Worm (Caenorhabditis elegans) whole organism, L1 larva: ENCODE measurements around the gene R07H5.16.
"Not testable (repeated sequence)": the region's sequence is repeated elsewhere in the genome, so short reads cannot be mapped to it uniquely, and the experiment has no call there.

Experiments
- F16B12.6 ChIP-seq: fragments of 150-350 bp; optimal IDR thresholded peaks from 2 replicates; lab custom pipeline; 2014; ENCODE audit warnings: missing biosample characterization, missing genetic modification characterization
- aly-2 ChIP-seq: fragments of 150-350 bp; optimal IDR thresholded peaks from 2 replicates; lab custom pipeline; 2014; ENCODE audit warnings: missing biosample characterization, missing genetic modification characterization
- blmp-1 ChIP-seq: fragments of 150-350 bp; optimal IDR thresholded peaks from 2 replicates; lab custom pipeline; 2014; ENCODE audit warnings: missing biosample characterization, missing genetic modification characterization
- ceh-88 ChIP-seq: fragments of 200-800 bp; sonication (Bioruptor generic); IDR thresholded peaks from 2 replicates; pipeline ENCODE4 v1.3.6; 2022; ENCODE audit warnings: missing genetic modification characterization, missing compliant biosample characterization
- ces-1 ChIP-seq: fragments of 150-350 bp; optimal IDR thresholded peaks from 2 replicates; lab custom pipeline; 2014; ENCODE audit warnings: missing biosample characterization, missing genetic modification reagents, missing genetic modification characterization
- dpl-1 ChIP-seq, 3 experiments: fragments of 150-350 bp in 2 of 3; sonication (generic microtip) in 1 of 3; optimal IDR thresholded peaks; 2 replicates each; lab custom pipeline; 2014 to 2017; ENCODE audit warnings: missing biosample characterization in 3 of 3, missing genetic modification characterization in 3 of 3, missing genetic modification reagents in 3 of 3
- efl-1 ChIP-seq, 4 experiments: fragments of 150-350 bp; optimal IDR thresholded peaks in 3 of 4; peaks in 1 of 4; 1 replicate in 1 of 4; 2 replicates in 3 of 4; lab custom pipeline; 2014; ENCODE audit warnings: missing biosample characterization in 2 of 4, missing genetic modification characterization in 2 of 4, missing genetic modification reagents in 2 of 4
- elt-2 ChIP-seq: sonication (generic microtip); optimal IDR thresholded peaks from 2 replicates; lab custom pipeline; 2016; ENCODE audit warnings: missing genetic modification characterization, mild to moderate bottlenecking, inconsistent platforms, missing compliant biosample characterization, missing genetic modification reagents
- elt-3 ChIP-seq, 6 experiments: fragments of 150-350 bp in 1 of 6; sonication (generic microtip); optimal IDR thresholded peaks; 2 replicates each; lab custom pipeline; 2017 to 2018; ENCODE audit warnings: missing biosample characterization in 6 of 6, missing genetic modification characterization in 6 of 6, inconsistent platforms in 1 of 6
- fkh-10 ChIP-seq: sonication (generic microtip); optimal IDR thresholded peaks from 2 replicates; lab custom pipeline; 2017; ENCODE audit warnings: missing biosample characterization, missing genetic modification reagents, missing genetic modification characterization
- fkh-4 ChIP-seq: sonication (generic microtip); optimal IDR thresholded peaks from 2 replicates; lab custom pipeline; 2016; ENCODE audit warnings: missing compliant biosample characterization, missing genetic modification characterization, borderline replicate concordance
- fkh-8 ChIP-seq: sonication (generic microtip); optimal IDR thresholded peaks from 2 replicates; lab custom pipeline; 2016; ENCODE audit warnings: mild to moderate bottlenecking, missing genetic modification characterization, missing compliant biosample characterization
- grh-1 ChIP-seq: fragments of 200-800 bp; sonication (Bioruptor generic); IDR thresholded peaks from 2 replicates; pipeline ENCODE4 v1.3.6; 2022; ENCODE audit warnings: missing genetic modification reagents, missing genetic modification characterization, missing compliant biosample characterization
- hlh-17 ChIP-seq: fragments of 200-800 bp; sonication (Bioruptor generic); optimal IDR thresholded peaks from 2 replicates; lab custom pipeline; 2018; ENCODE audit warnings: missing genetic modification characterization, mild to moderate bottlenecking, missing compliant biosample characterization, moderate library complexity, borderline replicate concordance
- hlh-4 ChIP-seq: sonication (generic microtip); optimal IDR thresholded peaks from 2 replicates; lab custom pipeline; 2016; ENCODE audit warnings: mild to moderate bottlenecking, missing genetic modification characterization, missing compliant biosample characterization
- lin-13 ChIP-seq: fragments of 150-350 bp; optimal IDR thresholded peaks from 2 replicates; lab custom pipeline; 2014; ENCODE audit warnings: missing biosample characterization, missing genetic modification reagents, missing genetic modification characterization
- lin-14 ChIP-seq: fragments of 200-800 bp; sonication (Bioruptor generic); optimal IDR thresholded peaks from 2 replicates; lab custom pipeline; 2018; ENCODE audit warnings: mild to moderate bottlenecking, missing genetic modification characterization, moderate library complexity, missing compliant biosample characterization
- lin-35 ChIP-seq, 2 experiments: fragments of 150-350 bp; optimal IDR thresholded peaks; 2 replicates each; lab custom pipeline; 2014; ENCODE audit warnings: missing biosample characterization in 2 of 2, missing genetic modification characterization in 2 of 2, missing genetic modification reagents in 2 of 2
- mef-2 ChIP-seq: fragments of 150-350 bp; optimal IDR thresholded peaks from 2 replicates; lab custom pipeline; 2014; ENCODE audit warnings: missing biosample characterization, missing genetic modification characterization
- mep-1 ChIP-seq: fragments of 150-350 bp; optimal IDR thresholded peaks from 2 replicates; lab custom pipeline; 2014; ENCODE audit warnings: missing biosample characterization, missing genetic modification characterization
- nhr-11 ChIP-seq: fragments of 150-350 bp; optimal IDR thresholded peaks from 2 replicates; lab custom pipeline; 2014; ENCODE audit warnings: missing biosample characterization, missing genetic modification characterization
- nhr-19 ChIP-seq: fragments of 200-800 bp; sonication (Bioruptor generic); conservative IDR thresholded peaks from 2 replicates; pipeline ENCODE4 v1.3.6; 2022; ENCODE audit warnings: missing genetic modification characterization, missing compliant biosample characterization
- nhr-47 ChIP-seq: sonication (generic microtip); optimal IDR thresholded peaks from 2 replicates; lab custom pipeline; 2016; ENCODE audit warnings: mild to moderate bottlenecking, missing genetic modification characterization, moderate library complexity, missing compliant biosample characterization
- pqm-1 ChIP-seq: sonication (generic microtip); optimal IDR thresholded peaks from 3 replicates; lab custom pipeline; 2017; ENCODE audit warnings: missing biosample characterization, missing genetic modification characterization
- rnt-1 ChIP-seq: sonication (generic microtip); optimal IDR thresholded peaks from 2 replicates; lab custom pipeline; 2016; ENCODE audit warnings: mild to moderate bottlenecking, missing genetic modification characterization, moderate library complexity, missing compliant biosample characterization
- sptf-1 ChIP-seq: fragments of 150-350 bp; optimal IDR thresholded peaks from 2 replicates; lab custom pipeline; 2014; ENCODE audit warnings: missing biosample characterization, missing genetic modification characterization
- sup-37 ChIP-seq: fragments of 200-800 bp; sonication (Bioruptor generic); optimal IDR thresholded peaks from 2 replicates; lab custom pipeline; 2018; ENCODE audit warnings: mild to moderate bottlenecking, missing genetic modification characterization, missing compliant biosample characterization
- swsn-7 ChIP-seq: sonication (generic microtip); optimal IDR thresholded peaks from 2 replicates; lab custom pipeline; 2016; ENCODE audit warnings: missing genetic modification characterization, missing compliant biosample characterization
- xbp-1 ChIP-seq: sonication (generic microtip); optimal IDR thresholded peaks from 2 replicates; lab custom pipeline; 2016; ENCODE audit warnings: missing genetic modification characterization, missing compliant biosample characterization
- zip-4 ChIP-seq: fragments of 200-800 bp; sonication (Bioruptor generic); optimal IDR thresholded peaks from 2 replicates; lab custom pipeline; 2018; ENCODE audit warnings: mild to moderate bottlenecking, missing genetic modification characterization, moderate library complexity, missing compliant biosample characterization
- ztf-11 ChIP-seq, 2 experiments: sonication (generic microtip); optimal IDR thresholded peaks; 2 replicates each; lab custom pipeline; 2016 to 2017; ENCODE audit warnings: missing genetic modification characterization in 2 of 2, missing biosample characterization in 1 of 2, missing compliant biosample characterization in 1 of 2

The R07H5.16 gene

DNA sequence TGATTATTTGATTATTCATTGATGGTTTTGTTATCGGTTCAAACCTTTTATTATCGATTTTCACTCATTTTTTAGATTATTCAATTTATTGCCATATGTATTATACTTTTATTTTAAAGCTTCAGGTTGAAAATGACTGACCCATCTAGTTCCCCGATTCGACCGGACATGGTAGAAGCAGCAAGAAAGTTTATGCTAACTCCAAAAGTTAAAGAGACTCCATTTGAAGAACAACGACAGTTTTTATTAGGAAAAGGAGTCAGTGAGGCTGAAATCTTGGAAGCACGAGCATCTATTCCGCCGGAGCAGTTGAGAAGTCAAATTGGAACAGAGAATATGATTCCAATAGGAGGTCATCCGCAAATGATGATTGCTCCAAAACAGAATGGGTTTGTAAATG lies 16.1 kb upstream of the R07H5.16 start, which contains the start of gene prx-14:
Gene prx-14 (plus strand): TSS at position 120 of the 400 bp plus-strand sequence.
- TF ChIP-seq elt-2 (tag; lab: Kevin White, UChicago) (peak; percentile 49), efl-1 (optimal IDR thresholded peaks at IDR 0.05; lab: Kevin White, UChicago) (no peak), efl-1 (GFP tag; optimal IDR thresholded peaks at IDR 0.05 in 1 of 2; lab: Kevin White, UChicago) (peak in 1 of 2 experiments; percentile 14), pqm-1 (tag; lab: Kevin White, UChicago) (no peak)

DNA sequence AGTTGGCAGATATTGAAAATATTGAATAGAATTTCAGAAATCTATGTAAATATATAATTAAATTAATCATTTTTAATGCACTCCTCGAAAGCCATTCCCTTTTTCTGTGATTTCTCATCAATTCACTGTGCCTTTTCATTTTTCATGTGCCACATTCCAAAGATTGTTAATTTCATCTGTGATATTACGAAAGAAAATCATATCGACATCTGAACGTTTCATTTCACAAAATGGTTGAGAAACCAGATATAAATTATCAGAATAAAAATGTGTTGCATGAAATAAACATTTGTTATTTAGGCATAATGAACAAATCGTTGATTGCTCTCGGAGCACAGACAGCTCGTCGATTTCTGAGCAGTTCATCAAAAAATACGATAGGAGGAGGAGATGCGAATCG lies 15.1 kb upstream of the R07H5.16 start, which contains the start of gene nuaf-3:
Gene nuaf-3 (plus strand): TSS at position 301 of the 400 bp plus-strand sequence.
- no peak for TF ChIP-seq hlh-4 (tag; lab: Kevin White, UChicago)
- no peak for TF ChIP-seq pqm-1 (tag; lab: Kevin White, UChicago)
- TF ChIP-seq elt-3 (tag; optimal IDR thresholded peaks at IDR 0.05; lab: Kevin White, UChicago): no peak
- no peak for TF ChIP-seq F16B12.6
- TF ChIP-seq sptf-1 (tag; lab: Kevin White, UChicago): no peak
- TF ChIP-seq zip-4 (GFP tag; lab: Kevin White, UChicago): no peak
- no peak for TF ChIP-seq nhr-47 (tag; lab: Kevin White, UChicago)
- no peak for TF ChIP-seq swsn-7
- no peak for TF ChIP-seq ceh-88 (GFP tag; lab: Robert Waterston, UW)
- no peak for TF ChIP-seq ces-1 (GFP tag; lab: Kevin White, UChicago)
- TF ChIP-seq aly-2 (tag; lab: Kevin White, UChicago): no peak
- TF ChIP-seq dpl-1 (GFP tag; optimal IDR thresholded peaks at IDR 0.05; lab: Kevin White, UChicago): no peak
- TF ChIP-seq fkh-10 (GFP tag; lab: Kevin White, UChicago): no peak
- TF ChIP-seq lin-14: no peak
- no peak for TF ChIP-seq hlh-17 (GFP tag; lab: Kevin White, UChicago)
- no peak for TF ChIP-seq lin-35 (GFP tag; optimal IDR thresholded peaks at IDR 0.05; lab: Kevin White, UChicago)

DNA sequence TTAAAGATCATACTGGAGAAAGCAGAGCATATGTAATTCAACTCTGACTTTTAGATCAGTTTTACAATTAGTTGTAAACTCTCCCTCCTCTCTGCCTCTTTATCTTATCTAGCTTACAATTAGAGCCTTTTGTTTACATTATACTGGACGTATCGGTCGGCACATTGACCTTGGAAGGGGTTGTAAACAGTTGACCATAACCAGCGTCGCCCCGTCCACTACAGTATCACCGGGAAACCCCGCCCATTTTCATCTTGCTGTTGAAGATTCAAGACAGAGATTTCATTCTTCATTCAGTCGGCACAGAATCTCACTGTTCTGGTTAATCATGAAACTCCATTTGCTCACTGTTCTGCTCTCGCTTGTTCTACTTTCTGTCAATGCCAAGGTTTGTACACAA lies 12.4 kb upstream of the R07H5.16 start, which contains the start of gene sdz-27:
Gene sdz-27 (plus strand): TSS at position 301 of the 400 bp plus-strand sequence.
- TF ChIP-seq grh-1 (GFP tag; lab: Robert Waterston, UW) (no peak), nhr-47 (tag; lab: Kevin White, UChicago) (no peak)

DNA sequence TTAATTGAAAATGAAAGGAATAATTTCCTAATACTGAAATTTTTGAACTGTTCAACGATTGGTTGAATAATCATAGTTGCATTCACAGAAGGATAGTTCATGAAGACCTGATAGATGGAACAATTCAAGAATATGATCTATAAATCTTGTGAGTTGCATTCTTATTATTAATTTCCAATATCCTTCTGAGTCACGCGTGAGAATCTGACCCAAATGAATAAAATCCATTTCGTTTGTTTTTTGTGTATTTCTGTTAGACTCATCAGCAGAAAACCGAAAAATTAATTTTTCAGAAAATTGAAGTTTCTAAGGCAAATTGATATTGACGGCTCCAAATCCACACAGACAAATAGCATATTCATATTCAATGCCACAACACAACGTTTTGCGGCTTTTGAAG lies 9.7 kb upstream of the R07H5.16 start, which contains the start of gene fbxb-79:
Gene fbxb-79 (minus strand): TSS at position 101 of the 400 bp plus-strand sequence.
- no peak for TF ChIP-seq nhr-11 (tag; lab: Kevin White, UChicago)
- no peak for TF ChIP-seq nhr-19 (GFP tag; lab: Robert Waterston, UW)
- TF ChIP-seq sptf-1 (tag; lab: Kevin White, UChicago): no peak
- no peak for TF ChIP-seq xbp-1
- TF ChIP-seq fkh-4: no peak
- TF ChIP-seq blmp-1: no peak
- TF ChIP-seq F16B12.6: no peak
- TF ChIP-seq hlh-17 (GFP tag; lab: Kevin White, UChicago): no peak
- TF ChIP-seq fkh-8 (tag; lab: Kevin White, UChicago): no peak
- TF ChIP-seq lin-13: no peak
- TF ChIP-seq mef-2 (tag; lab: Kevin White, UChicago): no peak
- no peak for TF ChIP-seq ztf-11 (tag; optimal IDR thresholded peaks at IDR 0.05; lab: Kevin White, UChicago)
- no peak for TF ChIP-seq mep-1 (tag; lab: Kevin White, UChicago)
- TF ChIP-seq rnt-1 (tag; lab: Kevin White, UChicago): no peak
- TF ChIP-seq sup-37: no peak

DNA sequence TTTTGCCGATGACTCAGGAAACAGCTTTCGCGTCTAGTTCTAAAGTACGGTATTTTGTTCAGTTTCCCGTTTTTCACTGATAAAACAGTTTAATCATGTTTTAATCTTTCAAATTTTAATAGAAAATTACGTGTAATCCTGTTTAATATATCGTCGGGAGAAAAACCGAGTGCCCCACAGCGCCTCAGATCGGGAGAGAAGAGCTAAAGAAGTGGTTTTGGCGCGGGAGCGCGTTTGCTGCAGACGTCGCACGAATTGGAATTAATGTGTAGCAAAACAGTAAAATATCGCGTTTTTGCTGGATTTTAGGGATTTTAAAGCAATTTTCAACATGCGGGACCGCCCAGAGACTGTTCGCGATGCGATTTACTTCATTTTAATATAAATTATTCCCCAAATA lies 1.6 kb downstream of the R07H5.16 start:
- TF ChIP-seq nhr-19 (GFP tag; lab: Robert Waterston, UW): peak; percentile 30

DNA sequence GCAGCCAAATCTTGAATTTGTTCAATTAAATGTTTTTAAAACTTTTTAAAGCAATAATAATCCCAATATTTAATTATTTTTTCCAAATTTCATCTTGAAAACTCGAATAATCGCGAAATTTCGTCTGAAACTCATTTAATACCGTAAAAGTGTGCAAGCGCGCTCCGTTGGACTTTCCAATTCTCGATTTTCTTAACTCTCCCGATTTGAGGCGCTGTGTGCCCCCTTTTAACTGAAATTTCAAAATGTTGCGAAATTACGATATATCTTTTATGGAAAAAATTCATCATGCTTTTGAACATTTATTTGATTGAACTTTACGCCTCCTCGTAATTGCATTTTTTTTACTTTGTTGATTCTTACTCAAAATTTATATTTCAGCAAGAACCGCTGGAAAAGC lies 3.3 kb downstream of the R07H5.16 start, which contains the start of gene R07H5.11:
Gene R07H5.11 (plus strand): TSS at position 380 of the 400 bp plus-strand sequence.
- TF ChIP-seq ces-1 (GFP tag; lab: Kevin White, UChicago); hlh-17 (GFP tag; lab: Kevin White, UChicago); dpl-1 (GFP tag; optimal IDR thresholded peaks at IDR 0.05; lab: Kevin White, UChicago): not testable (repeated sequence)
